Worm (Caenorhabditis elegans) whole organism, L4/young adult: ENCODE measurements around the gene vps-54.

Experiments
- W03F9.2 ChIP-seq: fragments of 150-350 bp; optimal IDR thresholded peaks from 2 replicates; lab custom pipeline; 2014; ENCODE audit warnings: missing biosample characterization, missing genetic modification characterization
- dao-5 ChIP-seq: sonication (generic microtip); optimal IDR thresholded peaks from 2 replicates; lab custom pipeline; 2016; ENCODE audit warnings: missing genotype, missing genetic modification characterization, moderate library complexity, missing compliant biosample characterization
- him-1 ChIP-seq: sonication (generic microtip); optimal IDR thresholded peaks from 2 replicates; lab custom pipeline; 2016; ENCODE audit warnings: missing genotype, missing genetic modification reagents, missing genetic modification characterization, missing compliant biosample characterization

The vps-54 gene

DNA sequence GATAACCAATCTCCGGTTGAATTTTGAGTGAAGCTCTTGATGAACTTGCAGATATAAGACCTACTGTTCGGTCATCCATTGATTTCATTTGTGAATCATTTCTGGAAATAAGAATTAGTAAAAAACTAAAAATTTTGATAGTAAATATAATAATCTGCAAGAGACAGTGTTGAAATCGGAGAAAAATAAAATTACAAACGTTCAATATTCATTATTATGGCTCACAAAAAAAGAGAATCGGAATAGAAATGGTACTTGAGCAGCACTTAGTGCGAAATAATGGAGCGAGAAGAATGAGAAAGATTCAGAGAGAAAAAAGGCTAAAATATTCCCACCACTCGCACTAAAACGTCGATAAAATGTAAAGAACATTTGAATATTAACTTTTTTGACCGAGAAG, at the start of gene vps-54:
vps-54 (minus strand) TSS at position 101 of the 400 bp plus-strand sequence.
- TF ChIP-seq dao-5 (tag; lab: Kevin White, UChicago): no peak
- no peak for TF ChIP-seq him-1 (tag; lab: Kevin White, UChicago)
- no peak for TF ChIP-seq W03F9.2

ce11 chrV:10615496-10615895, 39.3 kb upstream of the vps-54 start, which contains the start of gene H09F14.1:
H09F14.1 (minus strand) TSS chrV:10615596.
- TF ChIP-seq dao-5 (tag; lab: Kevin White, UChicago): no peak
- no peak for TF ChIP-seq him-1 (tag; lab: Kevin White, UChicago)
- TF ChIP-seq W03F9.2: no peak

- no peak for TF ChIP-seq dao-5 (tag; lab: Kevin White, UChicago)
- no peak for TF ChIP-seq him-1 (tag; lab: Kevin White, UChicago)
- no peak for TF ChIP-seq W03F9.2
These were observed 26.1 kb upstream of the vps-54 start, which contains the start of gene H27A22.1 for ce11 chrV:10602051-10602937. H27A22.1 (plus strand) TSS chrV:10602555.

DNA sequence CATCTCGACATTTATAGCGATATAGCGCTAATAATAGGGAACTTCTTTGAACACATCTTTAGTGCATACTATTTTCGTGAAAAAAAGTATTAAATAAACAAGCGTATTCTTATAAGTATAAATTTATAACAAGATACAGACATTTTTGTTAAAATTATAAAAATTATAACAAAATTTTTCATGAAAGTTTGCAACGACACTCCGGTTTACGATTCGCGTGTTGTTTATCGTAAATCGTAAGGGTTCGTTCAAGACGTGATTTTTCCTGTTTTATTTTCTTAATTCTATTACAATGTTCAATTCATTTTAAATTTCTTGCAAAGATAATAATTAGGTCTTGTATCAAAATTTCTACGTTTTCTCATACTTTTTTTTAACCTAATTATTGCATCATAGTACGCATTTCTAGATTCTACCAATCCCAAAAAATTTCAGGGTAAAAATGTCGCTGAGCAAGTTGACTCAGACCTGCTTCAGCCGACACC, 22.5 kb upstream of the vps-54 start, which contains the start of gene scpl-4:
scpl-4 (plus strand) TSS at position 435 of the 485 bp plus-strand sequence.
- TF ChIP-seq him-1 (tag; lab: Kevin White, UChicago): no peak
- no peak for TF ChIP-seq W03F9.2
- TF ChIP-seq dao-5 (tag; lab: Kevin White, UChicago): no peak

DNA sequence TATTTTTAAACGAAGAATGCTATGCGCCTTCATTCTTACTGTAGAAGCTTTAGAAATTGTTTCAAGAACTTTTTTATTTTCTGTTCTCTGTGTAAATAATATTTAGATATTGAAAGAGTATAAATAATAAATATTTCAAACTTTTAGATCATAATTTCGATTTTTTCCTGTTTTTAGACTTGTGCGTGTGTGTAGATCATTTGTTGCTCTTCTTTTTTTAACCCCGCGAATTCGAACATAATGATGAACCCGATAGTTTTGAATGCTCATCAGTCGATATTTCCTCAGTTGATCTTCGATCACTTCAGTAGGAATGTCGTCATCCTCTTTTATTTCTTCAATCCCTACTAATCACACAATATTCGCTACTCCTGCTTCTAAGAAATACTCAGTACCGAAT, 21.0 kb upstream of the vps-54 start, which contains the start of gene T21C9.13:
T21C9.13 (plus strand) TSS at position 33 of the 400 bp plus-strand sequence.
- TF ChIP-seq dao-5 (tag; lab: Kevin White, UChicago) (no peak), him-1 (tag; lab: Kevin White, UChicago) (no peak), W03F9.2 (no peak)

- TF ChIP-seq dao-5 (tag; lab: Kevin White, UChicago): no peak
These were observed 18.6 kb upstream of the vps-54 start, which contains the start of gene T21C9.11 for ce11 chrV:10594810-10595209. T21C9.11 (minus strand) TSS chrV:10594910.

- no peak for TF ChIP-seq dao-5 (tag; lab: Kevin White, UChicago)
- no peak for TF ChIP-seq W03F9.2
These were observed 16.3 kb upstream of the vps-54 start, which contains the start of gene T21C9.9 for ce11 chrV:10592479-10592878. T21C9.9 (minus strand) TSS chrV:10592579.

- TF ChIP-seq W03F9.2 (no peak), him-1 (tag; lab: Kevin White, UChicago) (no peak), dao-5 (tag; lab: Kevin White, UChicago) (no peak)
These were observed 13.7 kb upstream of the vps-54 start, which contains the start of gene ttr-23 for ce11 chrV:10589774-10590528. ttr-23 (minus strand) TSS chrV:10589860.

DNA sequence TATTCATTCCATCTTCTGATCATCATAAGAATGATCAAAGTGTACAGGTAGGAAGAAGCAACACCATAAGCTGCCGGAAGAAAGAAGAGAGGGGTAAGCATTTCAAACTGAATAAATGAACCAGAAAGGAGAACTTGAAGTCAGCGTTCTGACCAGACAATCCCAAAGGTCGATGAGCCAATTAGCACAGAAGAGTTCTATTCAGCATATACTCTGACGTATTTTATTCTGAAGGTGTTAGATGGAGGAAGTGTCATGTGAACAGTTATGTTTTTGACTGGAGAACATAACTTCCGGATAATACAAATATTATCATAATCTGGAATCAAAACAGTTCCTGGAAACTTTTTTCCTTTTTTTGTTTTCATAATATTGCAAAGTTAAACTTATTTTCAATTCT, 12.5 kb upstream of the vps-54 start, which contains the start of gene srg-32:
srg-32 (minus strand) TSS at position 101 of the 400 bp plus-strand sequence.
- TF ChIP-seq W03F9.2 (no peak), him-1 (tag; lab: Kevin White, UChicago) (no peak), dao-5 (tag; lab: Kevin White, UChicago) (no peak)

- TF ChIP-seq him-1 (tag; lab: Kevin White, UChicago) (no peak), W03F9.2 (no peak), dao-5 (tag; lab: Kevin White, UChicago) (no peak)
These were observed 5.7 kb upstream of the vps-54 start, which contains the start of gene T21C9.6 for ce11 chrV:10581837-10582300. T21C9.6 (plus strand) TSS chrV:10581887.

DNA sequence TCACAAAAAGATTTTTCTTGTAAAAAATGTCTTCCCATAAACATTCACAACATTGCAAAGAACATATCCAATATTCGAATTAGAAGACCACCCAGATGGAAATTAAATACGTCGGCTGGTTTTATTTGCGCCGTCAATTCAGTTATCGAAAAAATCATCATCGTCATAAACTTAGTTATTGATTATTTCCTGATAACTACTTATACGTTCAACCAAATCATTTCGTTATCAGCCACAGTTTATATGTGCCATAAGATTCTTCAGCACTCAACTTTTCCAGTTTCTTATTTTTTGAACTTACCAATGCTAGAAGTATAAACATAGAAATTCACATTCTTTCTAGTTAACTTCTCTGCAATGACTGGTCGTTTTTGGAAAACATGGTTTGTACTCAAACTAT, 4.4 kb upstream of the vps-54 start:
- TF ChIP-seq him-1 (tag; lab: Kevin White, UChicago) (no peak), dao-5 (tag; lab: Kevin White, UChicago) (no peak)

- TF ChIP-seq dao-5 (tag; lab: Kevin White, UChicago) (no peak), W03F9.2 (peak; percentile 76)
These were observed 2.7 kb upstream of the vps-54 start, which contains the start of the genes erh-1 and lpd-9 for ce11 chrV:10578938-10579337. erh-1 (minus strand) TSS chrV:10579141. lpd-9 (plus strand) TSS chrV:10579305.

- TF ChIP-seq W03F9.2: no peak
- TF ChIP-seq dao-5 (tag; lab: Kevin White, UChicago): no peak
- no peak for TF ChIP-seq him-1 (tag; lab: Kevin White, UChicago)
These were observed 2.0 kb upstream of the vps-54 start, which contains the start of gene mics-1 for ce11 chrV:10578226-10578625. mics-1 (minus strand) TSS chrV:10578326.
